Worm (Caenorhabditis elegans) whole organism, L4 larva: ENCODE results near the gene F26G5.1.
A peak's percentile ranks its signal among the peaks of the same experiment; 100 is the strongest.

Source experiments
- F26F4.8 ChIP-seq: fragments of 200-800 bp; sonication (Bioruptor generic); conservative IDR thresholded peaks from 2 replicates; pipeline ENCODE4 v1.3.6; 2022; ENCODE audit warnings: missing genetic modification characterization, missing compliant biosample characterization
- F49E8.2 ChIP-seq: sonication (generic microtip); optimal IDR thresholded peaks from 2 replicates; lab custom pipeline; 2016; ENCODE audit warnings: missing compliant biosample characterization, mild to moderate bottlenecking, missing genetic modification characterization, borderline replicate concordance
- Y5F2A.4 ChIP-seq: fragments of 200-800 bp; sonication (Bioruptor generic); optimal IDR thresholded peaks from 2 replicates; lab custom pipeline; 2018; ENCODE audit warnings: mild to moderate bottlenecking, missing genetic modification characterization, missing compliant biosample characterization
- Y75B8A.6 ChIP-seq: fragments of 200-800 bp; sonication (Bioruptor generic); IDR thresholded peaks from 2 replicates; pipeline ENCODE4 v1.3.6; 2022; ENCODE audit warnings: missing genetic modification reagents, missing genetic modification characterization, missing compliant biosample characterization
- aly-2 ChIP-seq: sonication (generic microtip); optimal IDR thresholded peaks from 2 replicates; lab custom pipeline; 2018; ENCODE audit warnings: missing biosample characterization, missing genetic modification characterization
- attf-4 ChIP-seq: sonication (generic microtip); optimal IDR thresholded peaks from 3 replicates; lab custom pipeline; 2017; ENCODE audit warnings: missing biosample characterization, missing genetic modification characterization
- ceh-44 ChIP-seq: fragments of 200-800 bp; sonication (Bioruptor generic); IDR thresholded peaks from 2 replicates; pipeline ENCODE4 v1.3.6; 2022; ENCODE audit warnings: missing genetic modification reagents, missing genetic modification characterization, missing compliant biosample characterization
- ceh-82 ChIP-seq: sonication (generic microtip); optimal IDR thresholded peaks from 2 replicates; lab custom pipeline; 2017; ENCODE audit warnings: missing biosample characterization, missing genetic modification characterization
- daf-12 ChIP-seq: fragments of 150-350 bp; optimal IDR thresholded peaks from 2 replicates; lab custom pipeline; 2014; ENCODE audit warnings: missing biosample characterization, missing genetic modification reagents, missing genetic modification characterization
- daf-16 ChIP-seq, 3 experiments: sonication (generic microtip); optimal IDR thresholded peaks; 2 replicates each; lab custom pipeline; 2016 to 2017; ENCODE audit warnings: missing genetic modification characterization in 3 of 3, missing genetic modification reagents in 3 of 3, mild to moderate bottlenecking in 2 of 3, missing compliant biosample characterization in 2 of 3, missing biosample characterization in 1 of 3, moderate library complexity in 1 of 3
- daf-19 ChIP-seq: fragments of 200-800 bp; sonication (Bioruptor generic); conservative IDR thresholded peaks from 2 replicates; pipeline ENCODE4 v1.3.6; 2022; ENCODE audit warnings: missing genetic modification characterization, missing compliant biosample characterization
- dmd-6 ChIP-seq: fragments of 200-800 bp; sonication (Bioruptor generic); IDR thresholded peaks from 2 replicates; pipeline ENCODE4 v1.3.6; 2022; ENCODE audit warnings: missing genetic modification reagents, missing genetic modification characterization, missing compliant biosample characterization
- dmd-8 ChIP-seq: fragments of 200-800 bp; sonication (Bioruptor generic); IDR thresholded peaks from 2 replicates; pipeline ENCODE4 v1.3.6; 2022; ENCODE audit warnings: missing genetic modification characterization, missing compliant biosample characterization
- duxl-1 ChIP-seq: sonication (generic microtip); optimal IDR thresholded peaks from 2 replicates; lab custom pipeline; 2016; ENCODE audit warnings: mild to moderate bottlenecking, missing genetic modification characterization, moderate library complexity, missing compliant biosample characterization; ENCODE audit not compliant: poor library complexity
- dve-1 ChIP-seq: sonication (generic microtip); optimal IDR thresholded peaks from 2 replicates; lab custom pipeline; 2017; ENCODE audit warnings: antibody characterized with exemption, mild to moderate bottlenecking, missing genetic modification characterization, missing compliant biosample characterization; ENCODE audit not compliant: insufficient read depth
- egl-27 ChIP-seq: sonication (generic microtip); optimal IDR thresholded peaks from 3 replicates; lab custom pipeline; 2017; ENCODE audit warnings: missing biosample characterization, missing genetic modification reagents, missing genetic modification characterization
- hlh-11 ChIP-seq: fragments of 200-800 bp; sonication (Bioruptor generic); optimal IDR thresholded peaks from 2 replicates; lab custom pipeline; 2018; ENCODE audit warnings: mild to moderate bottlenecking, missing genetic modification characterization, missing compliant biosample characterization
- hlh-30 ChIP-seq: sonication (generic microtip); optimal IDR thresholded peaks from 2 replicates; lab custom pipeline; 2017; ENCODE audit warnings: antibody characterized with exemption, mild to moderate bottlenecking, missing genetic modification characterization, missing compliant biosample characterization; ENCODE audit not compliant: insufficient read depth
- lin-39 ChIP-seq: fragments of 150-350 bp; optimal IDR thresholded peaks from 2 replicates; lab custom pipeline; 2014; ENCODE audit warnings: missing biosample characterization, missing genetic modification reagents, missing genetic modification characterization
- lsy-2 ChIP-seq, 2 experiments: fragments of 150-350 bp in 1 of 2; sonication (generic microtip) in 1 of 2; optimal IDR thresholded peaks; 2 replicates each; lab custom pipeline; 2014 to 2017; ENCODE audit warnings: missing biosample characterization in 2 of 2, missing genetic modification characterization in 2 of 2
- madf-5 ChIP-seq, 2 experiments: fragments of 200-800 bp; sonication (Bioruptor generic); IDR thresholded peaks; 2 replicates each; pipeline ENCODE4 v1.3.6; 2022; ENCODE audit warnings: missing compliant biosample characterization in 2 of 2, missing genetic modification characterization in 2 of 2
- mdl-1 ChIP-seq, 2 experiments: fragments of 150-350 bp in 1 of 2; sonication (generic microtip) in 1 of 2; optimal IDR thresholded peaks; 2 replicates each; lab custom pipeline; 2014 to 2017; ENCODE audit warnings: missing biosample characterization in 2 of 2, missing genetic modification characterization in 2 of 2
- mxl-3 ChIP-seq: fragments of 200-800 bp; sonication (Bioruptor generic); optimal IDR thresholded peaks from 2 replicates; lab custom pipeline; 2018; ENCODE audit warnings: mild to moderate bottlenecking, missing genetic modification characterization, missing compliant biosample characterization
- nhr-10 ChIP-seq: fragments of 150-350 bp; optimal IDR thresholded peaks from 2 replicates; lab custom pipeline; 2014; ENCODE audit warnings: missing biosample characterization, missing genetic modification characterization
- nhr-102 ChIP-seq: sonication (generic microtip); optimal IDR thresholded peaks from 2 replicates; lab custom pipeline; 2016; ENCODE audit warnings: mild to moderate bottlenecking, missing genetic modification characterization, moderate library complexity, missing compliant biosample characterization
- nhr-28 ChIP-seq: fragments of 150-350 bp; optimal IDR thresholded peaks from 2 replicates; lab custom pipeline; 2014; ENCODE audit warnings: missing biosample characterization, missing genetic modification characterization
- nhr-48 ChIP-seq: sonication (generic microtip); optimal IDR thresholded peaks from 2 replicates; lab custom pipeline; 2016; ENCODE audit warnings: mild to moderate bottlenecking, missing genetic modification characterization, missing compliant biosample characterization
- nhr-6 ChIP-seq: fragments of 150-350 bp; optimal IDR thresholded peaks from 2 replicates; lab custom pipeline; 2014; ENCODE audit warnings: missing biosample characterization, missing genetic modification characterization
- pha-4 ChIP-seq, 2 experiments: fragments of 150-350 bp in 1 of 2; fragments of 200-800 bp in 1 of 2; sonication (Bioruptor generic) in 1 of 2; IDR thresholded peaks in 1 of 2; optimal IDR thresholded peaks in 1 of 2; 2 replicates each; pipeline versions ENCODE4 v1.3.6 to Lab custom; 2014 to 2022; ENCODE audit warnings: missing genetic modification characterization in 2 of 2, missing genetic modification reagents in 2 of 2, missing biosample characterization in 1 of 2, missing compliant biosample characterization in 1 of 2
- php-3 ChIP-seq: fragments of 200-800 bp; sonication (Bioruptor generic); IDR thresholded peaks from 2 replicates; pipeline ENCODE4 v1.3.6; 2022; ENCODE audit warnings: missing genetic modification reagents, missing genetic modification characterization, missing compliant biosample characterization
- pqm-1 ChIP-seq: sonication (generic microtip); optimal IDR thresholded peaks from 2 replicates; lab custom pipeline; 2017; ENCODE audit warnings: missing biosample characterization, missing genetic modification characterization
- skn-1 ChIP-seq: fragments of 150-350 bp; optimal IDR thresholded peaks from 2 replicates; lab custom pipeline; 2014; ENCODE audit warnings: missing biosample characterization, missing genetic modification characterization
- snpc-1.2 ChIP-seq: fragments of 200-800 bp; sonication (Bioruptor generic); IDR thresholded peaks from 2 replicates; pipeline ENCODE4 v1.3.6; 2022; ENCODE audit warnings: missing genetic modification reagents, missing genetic modification characterization, missing compliant biosample characterization
- tra-1 ChIP-seq: fragments of 200-800 bp; sonication (Bioruptor generic); IDR thresholded peaks from 2 replicates; pipeline ENCODE4 v1.3.6; 2022; ENCODE audit warnings: missing genetic modification reagents, missing genetic modification characterization, missing compliant biosample characterization
- unc-62 ChIP-seq, 3 experiments: fragments of 150-350 bp in 1 of 3; sonication (generic microtip); optimal IDR thresholded peaks in 2 of 3; peaks in 1 of 3; 1 replicate in 1 of 3; 2 replicates in 2 of 3; lab custom pipeline; 2014 to 2017; ENCODE audit warnings: missing biosample characterization in 3 of 3, missing genetic modification characterization in 3 of 3, missing genetic modification reagents in 3 of 3, missing genotype in 1 of 3
- vab-7 ChIP-seq: fragments of 200-800 bp; sonication (Bioruptor generic); IDR thresholded peaks from 2 replicates; pipeline ENCODE4 v1.3.6; 2022; ENCODE audit warnings: missing genetic modification reagents, missing genetic modification characterization, missing compliant biosample characterization
- zfp-2 ChIP-seq: sonication (generic microtip); optimal IDR thresholded peaks from 2 replicates; lab custom pipeline; 2016; ENCODE audit warnings: mild to moderate bottlenecking, missing genetic modification characterization, missing compliant biosample characterization
- zip-2 ChIP-seq: fragments of 150-350 bp; optimal IDR thresholded peaks from 2 replicates; lab custom pipeline; 2014; ENCODE audit warnings: missing biosample characterization, missing genetic modification characterization
- ztf-7 ChIP-seq: fragments of 150-350 bp; optimal IDR thresholded peaks from 2 replicates; lab custom pipeline; 2014; ENCODE audit warnings: missing biosample characterization, missing genetic modification characterization

The F26G5.1 gene

DNA sequence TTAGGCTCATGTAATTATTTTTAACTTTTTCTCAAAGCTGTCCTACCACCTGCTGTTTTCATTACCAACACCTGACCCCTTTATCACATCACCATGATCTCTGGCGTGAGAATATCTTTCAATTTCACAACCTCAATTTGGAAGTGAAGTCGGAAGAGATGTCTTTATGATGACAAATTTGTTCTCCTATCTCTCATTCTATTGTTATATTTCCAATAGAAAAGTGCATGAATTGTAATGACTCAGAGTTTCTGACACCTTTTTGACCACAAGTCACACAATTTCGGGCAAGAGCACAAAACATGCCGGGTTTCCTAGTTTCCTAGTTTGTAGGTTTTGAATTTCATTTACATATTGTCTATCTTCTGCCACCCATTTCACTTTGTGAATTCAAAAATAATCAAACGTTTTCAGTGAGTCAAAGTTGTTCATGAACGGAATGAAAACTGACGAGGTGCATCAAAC lies 43.6 kb downstream of the F26G5.1 start, which contains the start of gene srr-4:
Gene srr-4 (plus strand): TSS at position 415 of the 465 bp plus-strand sequence.
- no peak for TF ChIP-seq pha-4 (GFP tag; IDR thresholded peaks at IDR 0.05; lab: Robert Waterston, UW)
- no peak for TF ChIP-seq pha-4 (tag; optimal IDR thresholded peaks at IDR 0.05; lab: Kevin White, UChicago)
- TF ChIP-seq nhr-28 (tag; lab: Kevin White, UChicago) = peak; percentile 61
- no peak for TF ChIP-seq nhr-102 (tag; lab: Kevin White, UChicago)
- TF ChIP-seq dmd-6 (GFP tag; lab: Robert Waterston, UW) = peak; percentile 46; the same call in 1 of the 2 replicates
- TF ChIP-seq unc-62 (GFP tag; optimal IDR thresholded peaks at IDR 0.05 in 1 of 2; lab: Kevin White, UChicago) = peak in 1 of 2 experiments; percentile 97
- TF ChIP-seq unc-62 (tag; optimal IDR thresholded peaks at IDR 0.05; lab: Kevin White, UChicago) = no peak
- TF ChIP-seq, all 104 proteins: peak for 3

DNA sequence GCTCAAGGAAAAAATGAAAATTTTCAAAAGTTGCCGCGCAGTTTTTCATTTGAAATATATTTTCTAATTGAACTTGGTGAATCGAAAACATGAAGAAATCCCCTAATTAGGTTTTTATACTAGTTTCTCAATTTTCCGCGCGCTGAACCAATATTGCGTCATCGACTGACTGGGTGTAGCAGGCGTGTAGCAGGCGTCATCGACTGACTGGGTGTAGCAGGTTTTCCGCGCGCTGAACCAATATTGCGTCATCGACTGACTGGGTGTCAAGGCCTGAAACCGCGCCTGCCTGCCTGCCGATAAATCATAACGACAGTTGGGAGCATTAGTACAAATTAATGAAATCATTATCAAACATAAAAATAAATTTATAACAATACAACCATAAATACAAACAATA lies 48.1 kb downstream of the F26G5.1 start:
- TF ChIP-seq egl-27 (tag; lab: Kevin White, UChicago) = no peak
- TF ChIP-seq unc-62 (GFP tag; optimal IDR thresholded peaks at IDR 0.05 in 1 of 2; lab: Kevin White, UChicago) = no peak
- TF ChIP-seq unc-62 (tag; optimal IDR thresholded peaks at IDR 0.05; lab: Kevin White, UChicago) = no peak
- TF ChIP-seq hlh-11 (tag; lab: Kevin White, UChicago) = peak; percentile 10
- TF ChIP-seq Y75B8A.6 (GFP tag; lab: Robert Waterston, UW) = no peak
- no peak for TF ChIP-seq skn-1 (tag; lab: Kevin White, UChicago)
- no peak for TF ChIP-seq aly-2

DNA sequence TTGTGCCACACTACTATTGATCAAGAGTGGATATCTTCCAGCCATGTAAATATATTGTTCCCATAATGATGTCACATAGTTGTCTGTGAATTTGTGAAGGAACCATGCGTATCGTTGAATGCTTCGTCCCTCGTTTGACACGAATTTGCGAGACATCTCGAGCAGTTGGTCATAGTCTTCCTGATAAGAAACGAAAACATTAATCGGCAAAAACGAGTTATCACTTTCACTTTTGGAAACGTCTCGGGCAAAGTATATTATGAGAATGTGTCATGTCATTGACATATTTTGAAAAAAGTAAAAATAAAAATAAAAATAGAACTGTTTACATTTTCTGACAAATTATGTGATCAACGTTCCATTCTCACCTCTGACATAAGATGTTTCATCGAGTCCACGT lies 51.2 kb downstream of the F26G5.1 start:
- no peak for TF ChIP-seq ceh-44 (GFP tag; lab: Robert Waterston, UW)
- no peak for TF ChIP-seq ceh-82 (tag; lab: Kevin White, UChicago)
- TF ChIP-seq nhr-10 (tag; lab: Kevin White, UChicago) = no peak
- TF ChIP-seq nhr-102 (tag; lab: Kevin White, UChicago) = peak; percentile 37
- TF ChIP-seq tra-1 = no peak
- TF ChIP-seq duxl-1 = no peak
- no peak for TF ChIP-seq snpc-1.2 (GFP tag; lab: Robert Waterston, UW)
- TF ChIP-seq hlh-11 (tag; lab: Kevin White, UChicago) = peak; percentile 70
- TF ChIP-seq aly-2 = no peak
- peak; percentile 17 for TF ChIP-seq hlh-30
- no peak for TF ChIP-seq attf-4 (tag; lab: Kevin White, UChicago)
- no peak for TF ChIP-seq zip-2
- TF ChIP-seq php-3 (GFP tag; lab: Robert Waterston, UW) = 0 out of 2 replicates have a peak, but pooled peaks have one; percentile 24
- no peak for TF ChIP-seq daf-12
- TF ChIP-seq mxl-3 (GFP tag; lab: Kevin White, UChicago) = peak; percentile 12
- TF ChIP-seq F49E8.2 (tag; lab: Kevin White, UChicago) = no peak
- TF ChIP-seq lin-39 (tag; lab: Kevin White, UChicago) = no peak
- TF ChIP-seq ztf-7 = no peak
- TF ChIP-seq Y5F2A.4 (GFP tag; lab: Kevin White, UChicago) = no peak
- TF ChIP-seq nhr-28 (tag; lab: Kevin White, UChicago) = peak; percentile 25
- peak; percentile 77 for TF ChIP-seq dmd-6 (GFP tag; lab: Robert Waterston, UW)
- TF ChIP-seq nhr-6 (tag; lab: Kevin White, UChicago) = no peak
- no peak for TF ChIP-seq madf-5 (GFP tag; IDR thresholded peaks at IDR 0.05; lab: Robert Waterston, UW)
- no peak for TF ChIP-seq Y75B8A.6 (GFP tag; lab: Robert Waterston, UW)
- no peak for TF ChIP-seq mdl-1 (tag; optimal IDR thresholded peaks at IDR 0.05; lab: Kevin White, UChicago)
- TF ChIP-seq dmd-8 (GFP tag; lab: Robert Waterston, UW) = no peak
- TF ChIP-seq vab-7 (GFP tag; lab: Robert Waterston, UW) = no peak
- TF ChIP-seq daf-19 (GFP tag; lab: Robert Waterston, UW) = no peak
- TF ChIP-seq nhr-48 (tag; lab: Kevin White, UChicago) = peak; percentile 39
- no peak for TF ChIP-seq lsy-2 (tag; optimal IDR thresholded peaks at IDR 0.05; lab: Kevin White, UChicago)
- TF ChIP-seq F26F4.8 = no peak
- TF ChIP-seq zfp-2 (tag; lab: Kevin White, UChicago) = no peak
- TF ChIP-seq dve-1 (tag; lab: Kevin White, UChicago) = peak; percentile 18
- no peak for TF ChIP-seq daf-16 (GFP tag; optimal IDR thresholded peaks at IDR 0.05; lab: Kevin White, UChicago)
- TF ChIP-seq daf-16 (tag; optimal IDR thresholded peaks at IDR 0.05; lab: Kevin White, UChicago) = peak; percentile 30
- peak; percentile 10 for TF ChIP-seq pqm-1 (tag; lab: Kevin White, UChicago)
